Fruit fly (Drosophila melanogaster) whole organism, prepupa: ENCODE results near the gene PGAP2.

ENCODE experiments used
- CG10669 ChIP-seq: fragments of 200-800 bp; sonication (Bioruptor generic); optimal IDR thresholded peaks from 3 replicates; lab custom pipeline; 2018; ENCODE audit warnings: missing biosample characterization, mild to moderate bottlenecking, missing genetic modification characterization, moderate library complexity
- CG1621 ChIP-seq: fragments of 200-800 bp; sonication (Bioruptor generic); optimal IDR thresholded peaks from 3 replicates; lab custom pipeline; 2018; ENCODE audit warnings: missing biosample characterization, mild to moderate bottlenecking, missing genetic modification characterization
- CG3032 ChIP-seq: fragments of 200-800 bp; optimal IDR thresholded peaks from 2 replicates; lab custom pipeline; 2019; ENCODE audit warnings: missing biosample characterization, mild to moderate bottlenecking, missing genetic modification characterization, moderate library complexity
- CG3919 ChIP-seq: fragments of 200-800 bp; sonication (Bioruptor generic); optimal IDR thresholded peaks from 3 replicates; lab custom pipeline; 2016; ENCODE audit warnings: missing biosample characterization, missing genetic modification characterization
- CG4318 ChIP-seq: fragments of 200-800 bp; sonication (Bioruptor generic); optimal IDR thresholded peaks from 3 replicates; lab custom pipeline; 2017; ENCODE audit warnings: missing biosample characterization, mild to moderate bottlenecking, missing genetic modification characterization
- CG6163 ChIP-seq: fragments of 200-800 bp; sonication (Bioruptor generic); IDR thresholded peaks from 3 replicates; pipeline ENCODE4 v1.3.6; 2022; ENCODE audit warnings: missing biosample characterization, missing genetic modification characterization
- CG6276 ChIP-seq: fragments of 200-800 bp; sonication (Bioruptor generic); optimal IDR thresholded peaks from 2 replicates; lab custom pipeline; 2017; ENCODE audit warnings: missing biosample characterization, mild to moderate bottlenecking, missing genetic modification characterization
- CG6792 ChIP-seq: fragments of 200-800 bp; sonication (Bioruptor generic); optimal IDR thresholded peaks from 3 replicates; lab custom pipeline; 2016; ENCODE audit warnings: missing biosample characterization, missing genetic modification characterization
- CG8119 ChIP-seq: fragments of 200-800 bp; sonication (Bioruptor generic); IDR thresholded peaks from 3 replicates; pipeline ENCODE4 v1.3.6; 2022; ENCODE audit warnings: missing biosample characterization, missing genetic modification characterization
- CG8632 ChIP-seq: fragments of 200-800 bp; sonication (Bioruptor generic); optimal IDR thresholded peaks from 3 replicates; lab custom pipeline; 2016; ENCODE audit warnings: missing biosample characterization, missing genetic modification characterization
- Eip78C ChIP-seq: fragments of 200-800 bp; sonication (Bioruptor generic); peaks from one replicate; lab custom pipeline; 2016; ENCODE audit warnings: missing biosample characterization, missing genetic modification characterization
- Ets21C ChIP-seq: fragments of 200-800 bp; sonication (Bioruptor generic); optimal IDR thresholded peaks from 3 replicates; lab custom pipeline; 2016; ENCODE audit warnings: missing biosample characterization, missing genetic modification characterization
- Ets96B ChIP-seq: fragments of 200-800 bp; optimal IDR thresholded peaks from 2 replicates; lab custom pipeline; 2019; ENCODE audit warnings: missing biosample characterization, mild to moderate bottlenecking, missing genetic modification characterization, moderate library complexity
- Hr38 ChIP-seq: sonication (Bioruptor generic); optimal IDR thresholded peaks from 2 replicates; lab custom pipeline; 2016; ENCODE audit warnings: missing biosample characterization, missing genetic modification characterization
- Hr39 ChIP-seq: fragments of 200-800 bp; sonication (Bioruptor generic); optimal IDR thresholded peaks from 2 replicates; lab custom pipeline; 2016; ENCODE audit warnings: missing biosample characterization, missing genetic modification characterization
- Smox ChIP-seq: fragments of 200-800 bp; sonication (Bioruptor generic); optimal IDR thresholded peaks from 3 replicates; lab custom pipeline; 2016; ENCODE audit warnings: missing biosample characterization, missing genetic modification characterization
- Sox14 ChIP-seq: fragments of 200-800 bp; sonication (Bioruptor generic); optimal IDR thresholded peaks from 3 replicates; lab custom pipeline; 2016; ENCODE audit warnings: missing biosample characterization, missing genetic modification characterization
- achi ChIP-seq: fragments of 200-800 bp; sonication (Bioruptor generic); optimal IDR thresholded peaks from 3 replicates; lab custom pipeline; 2016; ENCODE audit warnings: missing biosample characterization, missing genetic modification characterization
- dsx ChIP-seq: fragments of 200-800 bp; optimal IDR thresholded peaks from 3 replicates; lab custom pipeline; 2019; ENCODE audit warnings: missing biosample characterization, mild to moderate bottlenecking, missing genetic modification characterization, moderate library complexity; ENCODE audit not compliant: poor library complexity, severe bottlenecking
- esn ChIP-seq: fragments of 200-800 bp; sonication (Bioruptor generic); optimal IDR thresholded peaks from 2 replicates; lab custom pipeline; 2016; ENCODE audit warnings: missing biosample characterization, mild to moderate bottlenecking, missing genetic modification characterization, moderate library complexity
- fd59A ChIP-seq: fragments of 200-800 bp; sonication (Bioruptor generic); optimal IDR thresholded peaks from 2 replicates; lab custom pipeline; 2017; ENCODE audit warnings: missing biosample characterization, mild to moderate bottlenecking, missing genetic modification characterization, missing genetic modification reagents
- fkh ChIP-seq: fragments of 200-800 bp; sonication (Bioruptor generic); optimal IDR thresholded peaks from 3 replicates; lab custom pipeline; 2017; ENCODE audit warnings: missing biosample characterization, mild to moderate bottlenecking, missing genetic modification characterization, moderate library complexity
- lz ChIP-seq: fragments of 200-800 bp; sonication (Bioruptor generic); optimal IDR thresholded peaks from 3 replicates; lab custom pipeline; 2016; ENCODE audit warnings: missing biosample characterization, missing genetic modification characterization
- pdm3 ChIP-seq: fragments of 200-800 bp; sonication (Bioruptor generic); optimal IDR thresholded peaks from 3 replicates; lab custom pipeline; 2016; ENCODE audit warnings: missing biosample characterization, missing genetic modification characterization
- salr ChIP-seq, 2 experiments: fragments of 200-800 bp; sonication (Bioruptor generic); optimal IDR thresholded peaks; 3 replicates each; lab custom pipeline; 2016 to 2018; ENCODE audit warnings: missing biosample characterization in 2 of 2, missing genetic modification characterization in 2 of 2, mild to moderate bottlenecking in 1 of 2
- spab ChIP-seq: fragments of 200-800 bp; sonication (Bioruptor generic); optimal IDR thresholded peaks from 2 replicates; lab custom pipeline; 2017; ENCODE audit warnings: missing biosample characterization, mild to moderate bottlenecking, missing genetic modification characterization, missing genetic modification reagents
- ss ChIP-seq, 2 experiments: fragments of 200-800 bp; sonication (Bioruptor generic); optimal IDR thresholded peaks; 2 replicates in 1 of 2; 3 replicates in 1 of 2; lab custom pipeline; 2017 to 2018; ENCODE audit warnings: mild to moderate bottlenecking in 2 of 2, missing biosample characterization in 2 of 2, missing genetic modification characterization in 2 of 2, moderate library complexity in 1 of 2
- svp ChIP-seq: fragments of 200-800 bp; sonication (Bioruptor generic); peaks from one replicate; lab custom pipeline; 2016; ENCODE audit warnings: missing biosample characterization, missing genetic modification characterization
- topi ChIP-seq: fragments of 200-800 bp; sonication (Bioruptor generic); optimal IDR thresholded peaks from 3 replicates; lab custom pipeline; 2016; ENCODE audit warnings: missing biosample characterization, missing genetic modification characterization

Gene PGAP2

dm6 chr2L:789966-790365, 29.3 kb downstream of the PGAP2 start:
- TF ChIP-seq CG3032: no peak
- peak; percentile 39 for TF ChIP-seq svp
- peak; percentile 53 for TF ChIP-seq fkh (GFP tag; lab: Kevin White, UChicago)

- no peak for TF ChIP-seq achi
- no peak for TF ChIP-seq Hr39
- no peak for TF ChIP-seq CG6792 (GFP tag; lab: Kevin White, UChicago)
- TF ChIP-seq CG8632 (GFP tag; lab: Kevin White, UChicago): no peak
- no peak for TF ChIP-seq Hr38 (GFP tag; lab: Kevin White, UChicago)
- no peak for TF ChIP-seq CG6163 (GFP tag; lab: Robert Waterston, UW)
- no peak for TF ChIP-seq CG6276 (GFP tag; lab: Kevin White, UChicago)
- no peak for TF ChIP-seq Sox14 (GFP tag; lab: Kevin White, UChicago)
- TF ChIP-seq topi (GFP tag; lab: Kevin White, UChicago): no peak
- no peak for TF ChIP-seq spab (GFP tag; lab: Kevin White, UChicago)
- TF ChIP-seq CG8119: no peak
- TF ChIP-seq, all 60 proteins: peak for 0
Measured at dm6 chr2L:784036-784435, 35.3 kb downstream of the PGAP2 start, which contains the start of gene CG3544. Gene CG3544, plus strand, starts transcription at chr2L:784336.

- TF ChIP-seq CG8119 (no peak), spab (GFP tag; lab: Kevin White, UChicago) (no peak), Sox14 (GFP tag; lab: Kevin White, UChicago) (no peak)
- TF ChIP-seq, all 60 proteins: peak for 0
Measured at dm6 chr2L:780851-781250, 38.5 kb downstream of the PGAP2 start.

dm6 chr2L:780182-780581, 39.1 kb downstream of the PGAP2 start, which contains the start of gene Gr21a:
Gene Gr21a, plus strand, starts transcription at chr2L:780482.
- TF ChIP-seq lz (GFP tag; lab: Kevin White, UChicago) (no peak), CG8119 (no peak), Eip78C (GFP tag; lab: Kevin White, UChicago) (no peak), Ets96B (no peak), Sox14 (GFP tag; lab: Kevin White, UChicago) (no peak), Hr38 (GFP tag; lab: Kevin White, UChicago) (no peak), pdm3 (no peak), dsx (GFP tag; lab: Kevin White, UChicago) (no peak), CG4318 (GFP tag; lab: Kevin White, UChicago) (no peak), salr (GFP tag; optimal IDR thresholded peaks at IDR 0.05; lab: Kevin White, UChicago) (no peak), fd59A (GFP tag; lab: Kevin White, UChicago) (no peak), CG1621 (no peak), esn (GFP tag; lab: Kevin White, UChicago) (no peak)

dm6 chr2L:779123-779584, 40.2 kb downstream of the PGAP2 start, which contains the start of gene CG13947:
Gene CG13947, plus strand, starts transcription at chr2L:779173.
- TF ChIP-seq salr (GFP tag; optimal IDR thresholded peaks at IDR 0.05; lab: Kevin White, UChicago) (no peak), CG3032 (no peak), Ets21C (GFP tag; lab: Kevin White, UChicago) (no peak), CG3919 (GFP tag; lab: Kevin White, UChicago) (no peak), Smox (GFP tag; lab: Kevin White, UChicago) (no peak), ss (GFP tag; optimal IDR thresholded peaks at IDR 0.05; lab: Kevin White, UChicago) (no peak)

- TF ChIP-seq CG10669 (GFP tag; lab: Kevin White, UChicago) (no peak), fkh (GFP tag; lab: Kevin White, UChicago) (peak; percentile 3)
Measured at dm6 chr2L:776236-776635, 43.1 kb downstream of the PGAP2 start, which contains the start of gene CG13946. Gene CG13946, plus strand, starts transcription at chr2L:776536.
